Fruit fly (Drosophila melanogaster) whole organism, wandering third instar larva: ENCODE results near the gene CG12016.

Source experiments
- CG32264 ChIP-seq: fragments of 200-800 bp; sonication (Bioruptor generic); optimal IDR thresholded peaks from 2 replicates; lab custom pipeline; 2016; ENCODE audit warnings: missing biosample characterization, missing genetic modification characterization
- CG9705 ChIP-seq: fragments of 200-800 bp; sonication (Bioruptor generic); optimal IDR thresholded peaks from 2 replicates; lab custom pipeline; 2018; ENCODE audit warnings: missing biosample characterization, mild to moderate bottlenecking, missing genetic modification characterization
- CrebA ChIP-seq: fragments of 200-800 bp; sonication (Bioruptor generic); optimal IDR thresholded peaks from 2 replicates; lab custom pipeline; 2016; ENCODE audit warnings: missing biosample characterization, mild to moderate bottlenecking, missing genetic modification characterization, borderline replicate concordance
- Dfd ChIP-seq: fragments of >200 bp; optimal IDR thresholded peaks from 2 replicates; lab custom pipeline; 2017; ENCODE audit warnings: missing biosample characterization, missing genetic modification characterization
- Dif ChIP-seq: fragments of 200-275, 200-300 bp; sonication (Bioruptor generic); optimal IDR thresholded peaks from 2 replicates; lab custom pipeline; 2018; ENCODE audit warnings: missing biosample characterization, missing genetic modification characterization; ENCODE audit not compliant: partially characterized antibody
- GATAd ChIP-seq: sonication (Bioruptor generic); optimal IDR thresholded peaks from 2 replicates; lab custom pipeline; 2016; ENCODE audit warnings: missing biosample characterization, missing genetic modification characterization
- HLH106 ChIP-seq: fragments of 200-800 bp; optimal IDR thresholded peaks from 3 replicates; lab custom pipeline; 2019; ENCODE audit warnings: missing biosample characterization, mild to moderate bottlenecking, missing genetic modification characterization, moderate library complexity
- Hnf4 ChIP-seq: fragments of 200-800 bp; sonication (Bioruptor generic); optimal IDR thresholded peaks from 2 replicates; lab custom pipeline; 2016; ENCODE audit warnings: missing biosample characterization, mild to moderate bottlenecking, missing genetic modification characterization
- Hr78 ChIP-seq: fragments of >200 bp; optimal IDR thresholded peaks from 2 replicates; lab custom pipeline; 2017; ENCODE audit warnings: missing biosample characterization, missing genetic modification characterization
- Jra ChIP-seq: sonication (Bioruptor generic); optimal IDR thresholded peaks from 2 replicates; lab custom pipeline; 2016; ENCODE audit warnings: missing biosample characterization, missing genetic modification characterization
- Myc ChIP-seq: fragments of >200 bp; optimal IDR thresholded peaks from 2 replicates; lab custom pipeline; 2017
- N ChIP-seq: fragments of >200 bp; optimal IDR thresholded peaks from 2 replicates; lab custom pipeline; 2018; ENCODE audit warnings: missing biosample characterization, missing external identifiers, missing genetic modification characterization
- OdsH ChIP-seq: fragments of 200-800 bp; sonication (Bioruptor generic); optimal IDR thresholded peaks from 2 replicates; lab custom pipeline; 2016; ENCODE audit warnings: missing biosample characterization, mild to moderate bottlenecking, missing genetic modification characterization
- Rel ChIP-seq, 2 experiments: fragments of 200-800 bp; sonication (Bioruptor generic) in 1 of 2; optimal IDR thresholded peaks; 2 replicates in 1 of 2; 3 replicates in 1 of 2; lab custom pipeline; 2016 to 2019; ENCODE audit warnings: mild to moderate bottlenecking in 2 of 2, missing biosample characterization in 2 of 2, missing genetic modification characterization in 2 of 2, moderate library complexity in 1 of 2
- Sp1 ChIP-seq: fragments of 200-800 bp; sonication (Bioruptor generic); optimal IDR thresholded peaks from 3 replicates; lab custom pipeline; 2019; ENCODE audit warnings: missing biosample characterization, mild to moderate bottlenecking, missing genetic modification characterization, moderate library complexity
- Vsx2 ChIP-seq: fragments of 200-300, 225-300 bp; sonication (Bioruptor generic); optimal IDR thresholded peaks from 2 replicates; lab custom pipeline; 2018; ENCODE audit warnings: missing biosample characterization, missing genetic modification characterization; ENCODE audit not compliant: partially characterized antibody
- br ChIP-seq: fragments of 200-800 bp; sonication (Bioruptor generic); optimal IDR thresholded peaks from 2 replicates; lab custom pipeline; 2016; ENCODE audit warnings: missing biosample characterization, missing genetic modification characterization
- brk ChIP-seq: fragments of 200-800 bp; sonication (Bioruptor generic); optimal IDR thresholded peaks from 2 replicates; lab custom pipeline; 2016; ENCODE audit warnings: missing biosample characterization, mild to moderate bottlenecking, missing genetic modification characterization
- dmrt93B ChIP-seq: fragments of 200-800 bp; sonication (Bioruptor generic); optimal IDR thresholded peaks from 2 replicates; lab custom pipeline; 2018; ENCODE audit warnings: missing biosample characterization, mild to moderate bottlenecking, missing genetic modification characterization
- ey ChIP-seq: fragments of 200-800 bp; sonication (Bioruptor generic); optimal IDR thresholded peaks from 2 replicates; lab custom pipeline; 2016; ENCODE audit warnings: missing biosample characterization, missing genetic modification characterization
- foxo ChIP-seq, 2 experiments: fragments of 200-800 bp; sonication (Bioruptor generic); optimal IDR thresholded peaks; 2 replicates in 1 of 2; 3 replicates in 1 of 2; lab custom pipeline; 2016 to 2017; ENCODE audit warnings: missing biosample characterization in 2 of 2, missing genetic modification characterization in 2 of 2
- fru ChIP-seq: fragments of 200-800 bp; sonication (Bioruptor generic); optimal IDR thresholded peaks from 3 replicates; lab custom pipeline; 2016; ENCODE audit warnings: missing biosample characterization, mild to moderate bottlenecking, missing genetic modification characterization
- h ChIP-seq: fragments of 200-800 bp; sonication (Bioruptor generic); optimal IDR thresholded peaks from 3 replicates; lab custom pipeline; 2016; ENCODE audit warnings: missing biosample characterization, mild to moderate bottlenecking, missing genetic modification characterization
- lola ChIP-seq: fragments of >200 bp; optimal IDR thresholded peaks from 2 replicates; lab custom pipeline; 2017; ENCODE audit warnings: missing biosample characterization, missing genetic modification characterization
- rgr ChIP-seq: fragments of 200-800 bp; sonication (Bioruptor generic); optimal IDR thresholded peaks from 3 replicates; lab custom pipeline; 2016; ENCODE audit warnings: missing biosample characterization, mild to moderate bottlenecking, missing genetic modification characterization
- sage ChIP-seq: fragments of 200-800 bp; sonication (Bioruptor generic); optimal IDR thresholded peaks from 2 replicates; lab custom pipeline; 2016; ENCODE audit warnings: missing biosample characterization, mild to moderate bottlenecking, missing genetic modification characterization
- sv ChIP-seq: fragments of 200-800 bp; sonication (Bioruptor generic); optimal IDR thresholded peaks from 3 replicates; lab custom pipeline; 2016; ENCODE audit warnings: missing biosample characterization, missing genetic modification characterization
- usp ChIP-seq: fragments of >200 bp; optimal IDR thresholded peaks from 2 replicates; lab custom pipeline; 2017; ENCODE audit warnings: missing biosample characterization, missing genetic modification characterization
- woc ChIP-seq: sonication (Bioruptor generic); optimal IDR thresholded peaks from 2 replicates; lab custom pipeline; 2016; ENCODE audit warnings: missing biosample characterization, mild to moderate bottlenecking, missing genetic modification characterization

CG12016 gene

DNA sequence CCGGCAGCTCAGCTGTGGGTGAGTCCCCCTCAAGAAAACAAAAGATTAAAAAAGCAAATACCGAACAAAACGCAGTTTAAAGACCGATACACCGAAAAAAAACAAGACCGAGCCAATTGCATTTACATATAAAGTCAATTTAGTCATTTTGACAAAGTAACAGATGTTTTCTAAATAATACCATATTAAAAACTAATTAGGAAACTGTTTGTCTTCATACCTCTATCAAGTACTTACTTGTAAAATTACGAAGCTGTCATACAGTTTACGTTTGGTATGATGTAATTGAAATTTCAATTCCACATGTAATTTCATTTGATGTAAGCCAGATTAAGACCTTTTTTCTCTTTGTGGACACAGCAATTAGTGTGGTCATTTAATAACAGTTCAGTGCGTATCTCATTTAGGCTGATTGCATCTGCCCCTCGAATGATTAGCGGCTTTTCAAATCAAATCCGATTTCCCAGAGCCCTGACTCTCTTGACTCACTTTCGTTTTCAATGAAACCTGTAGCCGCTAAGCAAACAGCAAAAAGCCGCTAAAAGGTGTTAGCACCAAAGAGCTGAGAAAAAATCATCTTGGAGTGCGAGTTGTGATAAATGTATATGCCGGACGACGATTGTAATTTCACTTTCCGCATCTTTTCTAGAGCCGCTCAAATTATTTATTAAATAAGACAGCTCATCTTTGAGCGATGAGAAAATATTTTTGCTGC lies 44.7 kb upstream of the CG12016 start:
- no peak for TF ChIP-seq Rel (GFP tag; optimal IDR thresholded peaks at IDR 0.05; lab: Kevin White, UChicago)
- peak; percentile 8 for TF ChIP-seq Rel (tag; optimal IDR thresholded peaks at IDR 0.05; lab: Kevin White, UChicago)
- TF ChIP-seq Myc (lab: Kevin White, UChicago), result no peak

DNA sequence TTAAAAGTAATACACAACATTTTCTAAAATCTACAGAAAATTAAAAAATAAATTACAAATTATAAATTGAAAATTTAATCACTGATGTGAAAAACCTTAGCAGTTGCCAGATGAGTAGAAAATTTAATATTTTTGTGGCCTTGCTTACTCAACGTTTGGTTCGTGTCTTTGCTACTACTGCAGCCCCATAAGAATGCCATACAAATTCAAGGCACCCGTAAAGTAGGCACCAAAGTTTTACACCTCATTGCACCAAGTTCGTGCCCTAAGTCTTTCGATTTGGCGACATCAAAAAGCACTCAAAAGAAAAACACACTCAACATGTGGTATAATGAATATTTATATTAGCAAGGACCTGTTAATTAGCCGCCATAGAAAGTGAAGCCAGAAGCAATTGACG lies 42.4 kb upstream of the CG12016 start:
- TF ChIP-seq N (GFP tag; lab: Kevin White, UChicago) (peak; percentile 29), sage (no peak), Vsx2 (GFP tag; lab: Kevin White, UChicago) (peak; percentile 73), Hnf4 (GFP tag; lab: Kevin White, UChicago) (no peak), Myc (lab: Kevin White, UChicago) (peak; percentile 45), brk (GFP tag; lab: Kevin White, UChicago) (no peak), HLH106 (tag; lab: Kevin White, UChicago) (no peak), woc (GFP tag; lab: Kevin White, UChicago) (no peak), usp (GFP tag; lab: Kevin White, UChicago) (no peak), fru (GFP tag; lab: Kevin White, UChicago) (no peak)

DNA sequence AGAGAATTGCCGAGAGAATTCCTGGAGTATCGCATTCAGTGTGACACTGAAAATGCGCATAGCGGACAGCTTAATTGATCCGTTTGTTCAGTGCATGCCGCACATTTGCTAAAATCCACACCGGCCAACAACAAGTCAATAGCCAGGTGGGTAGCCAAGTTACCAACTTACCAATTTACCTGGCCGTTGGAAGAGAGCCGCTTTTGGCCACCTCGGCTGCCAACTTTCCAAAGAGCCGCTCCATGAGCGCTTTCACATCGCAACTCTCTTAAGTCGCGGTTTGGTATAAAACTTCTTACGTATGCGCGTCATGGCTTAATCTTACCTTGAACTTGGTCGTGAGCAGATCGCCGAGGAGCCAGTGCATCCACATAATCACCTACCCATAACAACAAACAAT lies 39.4 kb upstream of the CG12016 start, which contains the start of gene CG12017:
CG12017 (plus strand) TSS at position 310 of the 400 bp plus-strand sequence.
- TF ChIP-seq Jra (GFP tag; lab: Kevin White, UChicago) (no peak), br (no peak), woc (GFP tag; lab: Kevin White, UChicago) (no peak), Hr78 (no peak), CG9705 (GFP tag; lab: Kevin White, UChicago) (no peak), HLH106 (tag; lab: Kevin White, UChicago) (no peak), foxo (GFP tag; optimal IDR thresholded peaks at IDR 0.05; lab: Kevin White, UChicago) (no peak)
- TF ChIP-seq, all 38 proteins: peak for 0

DNA sequence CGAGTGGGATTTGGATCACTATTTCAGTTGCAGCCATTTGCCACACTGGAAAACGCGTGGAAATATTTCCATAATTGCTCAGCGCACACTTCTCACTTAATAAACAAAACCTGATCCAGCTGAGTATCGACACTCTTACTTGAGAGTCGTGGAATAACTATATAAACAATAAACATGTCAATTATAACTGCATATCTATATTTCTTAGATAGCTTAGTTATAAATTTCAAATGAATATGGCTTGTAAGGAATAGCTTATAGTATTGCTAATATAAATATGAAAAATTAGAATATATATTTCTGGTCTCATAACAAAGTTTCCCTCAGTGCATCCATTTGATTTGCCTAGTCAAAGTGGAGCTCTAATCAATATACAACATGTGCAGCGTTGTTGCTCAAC lies 36.1 kb upstream of the CG12016 start:
- TF ChIP-seq Dif (no peak), Vsx2 (GFP tag; lab: Kevin White, UChicago) (no peak), sv (GFP tag; lab: Kevin White, UChicago) (no peak), fru (GFP tag; lab: Kevin White, UChicago) (no peak), GATAd (no peak), Myc (lab: Kevin White, UChicago) (no peak), N (GFP tag; lab: Kevin White, UChicago) (no peak), ey (GFP tag; lab: Kevin White, UChicago) (no peak), CG32264 (GFP tag; lab: Kevin White, UChicago) (no peak), Hr78 (no peak), dmrt93B (GFP tag; lab: Kevin White, UChicago) (no peak), rgr (GFP tag; lab: Kevin White, UChicago) (no peak), brk (GFP tag; lab: Kevin White, UChicago) (no peak), Jra (GFP tag; lab: Kevin White, UChicago) (no peak), CG9705 (GFP tag; lab: Kevin White, UChicago) (no peak), Dfd (GFP tag; lab: Kevin White, UChicago) (no peak), CrebA (GFP tag; lab: Kevin White, UChicago) (no peak), Hnf4 (GFP tag; lab: Kevin White, UChicago) (no peak), lola (GFP tag; lab: Kevin White, UChicago) (no peak)

DNA sequence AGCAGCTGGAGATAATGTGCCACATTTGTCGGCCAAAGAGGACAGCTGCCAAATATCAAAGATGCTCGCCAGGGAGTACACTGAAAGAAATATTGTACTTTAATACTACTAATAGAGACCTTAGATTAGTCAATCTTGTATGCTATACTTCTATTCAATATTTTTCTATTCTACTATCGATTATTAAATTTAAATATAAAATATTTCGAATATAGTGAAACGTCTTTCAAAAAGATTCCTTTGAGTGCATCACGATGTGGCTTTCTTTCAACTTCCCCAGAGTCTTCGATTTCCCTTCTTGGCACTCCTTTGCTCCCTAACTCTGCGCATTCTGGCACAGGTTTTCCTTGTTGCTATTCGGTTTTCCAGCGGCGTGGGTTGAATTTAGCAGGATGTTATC lies 34.5 kb upstream of the CG12016 start:
- TF ChIP-seq Myc (lab: Kevin White, UChicago) (no peak), ey (GFP tag; lab: Kevin White, UChicago) (no peak), Dfd (GFP tag; lab: Kevin White, UChicago) (no peak), h (GFP tag; lab: Kevin White, UChicago) (no peak), foxo (GFP tag; optimal IDR thresholded peaks at IDR 0.05; lab: Kevin White, UChicago) (no peak), sage (no peak), OdsH (GFP tag; lab: Kevin White, UChicago) (no peak), brk (GFP tag; lab: Kevin White, UChicago) (no peak), GATAd (no peak), sv (GFP tag; lab: Kevin White, UChicago) (no peak), Vsx2 (GFP tag; lab: Kevin White, UChicago) (no peak), HLH106 (tag; lab: Kevin White, UChicago) (no peak), usp (GFP tag; lab: Kevin White, UChicago) (no peak), Hr78 (no peak), Sp1 (GFP tag; lab: Kevin White, UChicago) (no peak)
